Fruit fly (Drosophila melanogaster) whole organism, wandering third instar larva: Measurements from ENCODE around the gene santa-maria.

ENCODE experiments used
- Abd-B ChIP-seq: fragments of >200 bp; optimal IDR thresholded peaks from 2 replicates; lab custom pipeline; 2017; ENCODE audit warnings: missing biosample characterization, missing genetic modification characterization
- CG32264 ChIP-seq: fragments of 200-800 bp; sonication (Bioruptor generic); optimal IDR thresholded peaks from 2 replicates; lab custom pipeline; 2016; ENCODE audit warnings: missing biosample characterization, missing genetic modification characterization
- CG9705 ChIP-seq: fragments of 200-800 bp; sonication (Bioruptor generic); optimal IDR thresholded peaks from 2 replicates; lab custom pipeline; 2018; ENCODE audit warnings: missing biosample characterization, mild to moderate bottlenecking, missing genetic modification characterization
- CrebA ChIP-seq: fragments of 200-800 bp; sonication (Bioruptor generic); optimal IDR thresholded peaks from 2 replicates; lab custom pipeline; 2016; ENCODE audit warnings: missing biosample characterization, mild to moderate bottlenecking, missing genetic modification characterization, borderline replicate concordance
- Dfd ChIP-seq: fragments of >200 bp; optimal IDR thresholded peaks from 2 replicates; lab custom pipeline; 2017; ENCODE audit warnings: missing biosample characterization, missing genetic modification characterization
- Dif ChIP-seq: fragments of 200-275, 200-300 bp; sonication (Bioruptor generic); optimal IDR thresholded peaks from 2 replicates; lab custom pipeline; 2018; ENCODE audit warnings: missing biosample characterization, missing genetic modification characterization; ENCODE audit not compliant: partially characterized antibody
- GATAd ChIP-seq: sonication (Bioruptor generic); optimal IDR thresholded peaks from 2 replicates; lab custom pipeline; 2016; ENCODE audit warnings: missing biosample characterization, missing genetic modification characterization
- HLH106 ChIP-seq: fragments of 200-800 bp; optimal IDR thresholded peaks from 3 replicates; lab custom pipeline; 2019; ENCODE audit warnings: missing biosample characterization, mild to moderate bottlenecking, missing genetic modification characterization, moderate library complexity
- Hnf4 ChIP-seq: fragments of 200-800 bp; sonication (Bioruptor generic); optimal IDR thresholded peaks from 2 replicates; lab custom pipeline; 2016; ENCODE audit warnings: missing biosample characterization, mild to moderate bottlenecking, missing genetic modification characterization
- Hr78 ChIP-seq: fragments of >200 bp; optimal IDR thresholded peaks from 2 replicates; lab custom pipeline; 2017; ENCODE audit warnings: missing biosample characterization, missing genetic modification characterization
- Hr83 ChIP-seq: fragments of 200-300 bp; sonication (Bioruptor generic); optimal IDR thresholded peaks from 2 replicates; lab custom pipeline; 2016; ENCODE audit warnings: missing biosample characterization, mild to moderate bottlenecking, missing genetic modification characterization, moderate library complexity; ENCODE audit not compliant: poor library complexity, severe bottlenecking
- Jra ChIP-seq: sonication (Bioruptor generic); optimal IDR thresholded peaks from 2 replicates; lab custom pipeline; 2016; ENCODE audit warnings: missing biosample characterization, missing genetic modification characterization
- Mio ChIP-seq: sonication (Bioruptor generic); optimal IDR thresholded peaks from 2 replicates; lab custom pipeline; 2016; ENCODE audit warnings: missing biosample characterization, missing genetic modification characterization
- Myc ChIP-seq: fragments of >200 bp; optimal IDR thresholded peaks from 2 replicates; lab custom pipeline; 2017
- N ChIP-seq: fragments of >200 bp; optimal IDR thresholded peaks from 2 replicates; lab custom pipeline; 2018; ENCODE audit warnings: missing biosample characterization, missing external identifiers, missing genetic modification characterization
- OdsH ChIP-seq: fragments of 200-800 bp; sonication (Bioruptor generic); optimal IDR thresholded peaks from 2 replicates; lab custom pipeline; 2016; ENCODE audit warnings: missing biosample characterization, mild to moderate bottlenecking, missing genetic modification characterization
- Rel ChIP-seq, 2 experiments: fragments of 200-800 bp; sonication (Bioruptor generic) in 1 of 2; optimal IDR thresholded peaks; 2 replicates in 1 of 2; 3 replicates in 1 of 2; lab custom pipeline; 2016 to 2019; ENCODE audit warnings: mild to moderate bottlenecking in 2 of 2, missing biosample characterization in 2 of 2, missing genetic modification characterization in 2 of 2, moderate library complexity in 1 of 2
- Sp1 ChIP-seq: fragments of 200-800 bp; sonication (Bioruptor generic); optimal IDR thresholded peaks from 3 replicates; lab custom pipeline; 2019; ENCODE audit warnings: missing biosample characterization, mild to moderate bottlenecking, missing genetic modification characterization, moderate library complexity
- Vsx2 ChIP-seq: fragments of 200-300, 225-300 bp; sonication (Bioruptor generic); optimal IDR thresholded peaks from 2 replicates; lab custom pipeline; 2018; ENCODE audit warnings: missing biosample characterization, missing genetic modification characterization; ENCODE audit not compliant: partially characterized antibody
- br ChIP-seq: fragments of 200-800 bp; sonication (Bioruptor generic); optimal IDR thresholded peaks from 2 replicates; lab custom pipeline; 2016; ENCODE audit warnings: missing biosample characterization, missing genetic modification characterization
- brk ChIP-seq: fragments of 200-800 bp; sonication (Bioruptor generic); optimal IDR thresholded peaks from 2 replicates; lab custom pipeline; 2016; ENCODE audit warnings: missing biosample characterization, mild to moderate bottlenecking, missing genetic modification characterization
- dl ChIP-seq, 2 experiments: fragments of 175-275, 200-275 bp in 1 of 2; fragments of 200-275 bp in 1 of 2; sonication (Bioruptor generic); optimal IDR thresholded peaks; lab custom pipeline; 2018; ENCODE audit warnings: mild to moderate bottlenecking in 2 of 2, missing biosample characterization in 2 of 2, missing genetic modification characterization in 2 of 2, moderate library complexity in 2 of 2; ENCODE audit not compliant: partially characterized antibody in 2 of 2, insufficient read depth in 1 of 2
- dmrt93B ChIP-seq: fragments of 200-800 bp; sonication (Bioruptor generic); optimal IDR thresholded peaks from 2 replicates; lab custom pipeline; 2018; ENCODE audit warnings: missing biosample characterization, mild to moderate bottlenecking, missing genetic modification characterization
- dsf ChIP-seq: sonication (Bioruptor generic); optimal IDR thresholded peaks from 2 replicates; lab custom pipeline; 2016; ENCODE audit warnings: missing biosample characterization, missing genetic modification characterization, borderline replicate concordance
- ey ChIP-seq: fragments of 200-800 bp; sonication (Bioruptor generic); optimal IDR thresholded peaks from 2 replicates; lab custom pipeline; 2016; ENCODE audit warnings: missing biosample characterization, missing genetic modification characterization
- foxo ChIP-seq, 2 experiments: fragments of 200-800 bp; sonication (Bioruptor generic); optimal IDR thresholded peaks; 2 replicates in 1 of 2; 3 replicates in 1 of 2; lab custom pipeline; 2016 to 2017; ENCODE audit warnings: missing biosample characterization in 2 of 2, missing genetic modification characterization in 2 of 2
- fru ChIP-seq: fragments of 200-800 bp; sonication (Bioruptor generic); optimal IDR thresholded peaks from 3 replicates; lab custom pipeline; 2016; ENCODE audit warnings: missing biosample characterization, mild to moderate bottlenecking, missing genetic modification characterization
- h ChIP-seq: fragments of 200-800 bp; sonication (Bioruptor generic); optimal IDR thresholded peaks from 3 replicates; lab custom pipeline; 2016; ENCODE audit warnings: missing biosample characterization, mild to moderate bottlenecking, missing genetic modification characterization
- jim ChIP-seq: fragments of 175-275, 200-325 bp; sonication (Bioruptor generic); optimal IDR thresholded peaks from 2 replicates; lab custom pipeline; 2016; ENCODE audit warnings: missing biosample characterization, mild to moderate bottlenecking, missing genetic modification characterization
- lola ChIP-seq: fragments of >200 bp; optimal IDR thresholded peaks from 2 replicates; lab custom pipeline; 2017; ENCODE audit warnings: missing biosample characterization, missing genetic modification characterization
- pan ChIP-seq: fragments of >200 bp; optimal IDR thresholded peaks from 2 replicates; lab custom pipeline; 2017
- psq ChIP-seq: fragments of 200-800 bp; sonication (Bioruptor generic); optimal IDR thresholded peaks from 3 replicates; lab custom pipeline; 2017; ENCODE audit warnings: missing biosample characterization, mild to moderate bottlenecking, missing genetic modification characterization, moderate library complexity
- rgr ChIP-seq: fragments of 200-800 bp; sonication (Bioruptor generic); optimal IDR thresholded peaks from 3 replicates; lab custom pipeline; 2016; ENCODE audit warnings: missing biosample characterization, mild to moderate bottlenecking, missing genetic modification characterization
- sage ChIP-seq: fragments of 200-800 bp; sonication (Bioruptor generic); optimal IDR thresholded peaks from 2 replicates; lab custom pipeline; 2016; ENCODE audit warnings: missing biosample characterization, mild to moderate bottlenecking, missing genetic modification characterization
- sv ChIP-seq: fragments of 200-800 bp; sonication (Bioruptor generic); optimal IDR thresholded peaks from 3 replicates; lab custom pipeline; 2016; ENCODE audit warnings: missing biosample characterization, missing genetic modification characterization
- tai ChIP-seq: sonication (Bioruptor generic); optimal IDR thresholded peaks from 2 replicates; lab custom pipeline; 2016; ENCODE audit warnings: missing biosample characterization, missing genetic modification characterization
- usp ChIP-seq: fragments of >200 bp; optimal IDR thresholded peaks from 2 replicates; lab custom pipeline; 2017; ENCODE audit warnings: missing biosample characterization, missing genetic modification characterization
- woc ChIP-seq: sonication (Bioruptor generic); optimal IDR thresholded peaks from 2 replicates; lab custom pipeline; 2016; ENCODE audit warnings: missing biosample characterization, mild to moderate bottlenecking, missing genetic modification characterization

Gene santa-maria

DNA sequence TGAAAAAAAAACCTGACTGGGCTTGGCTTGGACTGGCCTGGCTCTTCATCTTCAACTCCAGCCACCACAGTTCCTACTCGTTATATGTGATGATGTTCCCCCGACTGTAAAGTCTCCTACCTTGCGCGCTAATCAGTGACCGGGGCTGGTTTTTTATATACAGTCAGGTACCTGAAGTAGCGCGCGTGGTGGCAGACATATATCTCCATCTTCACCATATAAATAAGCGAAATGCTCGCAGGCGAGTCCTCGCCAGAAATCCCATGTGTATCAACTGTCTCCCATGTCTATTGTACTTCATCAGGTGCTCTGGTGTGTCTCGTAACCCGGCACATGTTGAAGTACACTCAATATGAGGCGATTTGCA is 25.4 kb downstream of the santa-maria start:
- TF ChIP-seq Dif (GFP tag; lab: Kevin White, UChicago): peak; percentile 3
- TF ChIP-seq Hr83 (GFP tag; lab: Kevin White, UChicago): peak; percentile 53
- no peak for TF ChIP-seq dsf (GFP tag; lab: Kevin White, UChicago)
- TF ChIP-seq pan: no peak
- no peak for TF ChIP-seq GATAd
- TF ChIP-seq fru: no peak
- TF ChIP-seq br: no peak
- TF ChIP-seq Dfd (GFP tag; lab: Kevin White, UChicago): no peak
- TF ChIP-seq, all 38 proteins: peak for 2

DNA sequence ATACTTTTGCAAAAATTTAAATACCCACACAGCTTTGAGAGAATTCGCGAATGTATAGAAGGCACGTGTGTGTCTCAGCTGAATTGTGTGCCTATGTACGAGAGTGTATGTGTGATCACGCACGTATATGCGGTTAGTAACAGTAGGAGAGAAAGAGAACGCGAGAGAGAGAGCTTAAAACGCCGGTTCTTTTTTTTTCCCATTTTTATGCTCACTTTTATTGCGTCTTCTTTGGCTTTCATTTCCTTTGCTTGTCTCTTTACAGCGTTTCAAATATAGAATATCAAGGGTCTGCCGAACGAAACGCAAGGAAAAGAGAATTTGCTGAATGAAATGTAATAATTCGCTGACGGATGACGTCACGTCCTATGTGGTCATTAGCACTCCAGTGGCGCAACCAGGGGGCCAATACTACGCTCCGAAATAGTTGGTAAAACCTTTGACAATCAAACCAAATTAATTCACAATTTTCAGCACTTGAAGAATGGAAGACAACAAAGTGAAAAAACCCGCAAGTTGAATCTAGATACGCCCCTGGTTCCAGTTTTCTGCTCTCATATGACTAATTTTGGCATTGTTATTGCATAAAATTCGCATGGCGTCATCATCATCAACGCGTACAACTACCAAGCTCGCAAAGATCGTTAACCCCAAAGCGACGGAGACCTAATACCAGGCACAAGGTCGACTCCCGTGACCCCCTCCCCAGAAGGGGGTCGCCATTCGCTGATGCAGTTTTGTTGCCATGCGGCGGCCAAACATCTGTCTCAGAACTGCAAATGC is 25.9 kb downstream of the santa-maria start:
- TF ChIP-seq jim (GFP tag; lab: Kevin White, UChicago) (no peak), Dfd (GFP tag; lab: Kevin White, UChicago) (no peak), CG9705 (peak; percentile 49), OdsH (GFP tag; lab: Kevin White, UChicago) (peak; percentile 91), CrebA (peak; percentile 72), fru (peak; percentile 88), psq (GFP tag; lab: Kevin White, UChicago) (peak; percentile 95), N (GFP tag; lab: Kevin White, UChicago) (no peak), Dif (GFP tag; lab: Kevin White, UChicago) (peak; percentile 73), GATAd (peak; percentile 2), pan (no peak), CG32264 (GFP tag; lab: Kevin White, UChicago) (peak; percentile 76), Rel (GFP tag; optimal IDR thresholded peaks at IDR 0.05; lab: Kevin White, UChicago) (no peak), Rel (tag; optimal IDR thresholded peaks at IDR 0.05; lab: Kevin White, UChicago) (peak; percentile 10), usp (GFP tag; lab: Kevin White, UChicago) (no peak), Hr83 (GFP tag; lab: Kevin White, UChicago) (peak; percentile 69), foxo (GFP tag; optimal IDR thresholded peaks at IDR 0.05; lab: Kevin White, UChicago) (peak; percentile 53 to 92), Abd-B (GFP tag; lab: Kevin White, UChicago) (no peak), brk (GFP tag; lab: Kevin White, UChicago) (peak; percentile 82), Mio (GFP tag; lab: Kevin White, UChicago) (peak; percentile 81), Vsx2 (GFP tag; lab: Kevin White, UChicago) (no peak), dmrt93B (peak; percentile 78), Sp1 (peak; percentile 83), dsf (GFP tag; lab: Kevin White, UChicago) (peak; percentile 80), br (peak; percentile 93), dl (GFP tag; optimal IDR thresholded peaks at IDR 0.05; lab: Kevin White, UChicago; ENCODE audit: insufficient read depth in 1 of 2, partially characterized antibody in 2 of 2) (peak; percentile 25 to 72), Myc (no peak), Hnf4 (GFP tag; lab: Kevin White, UChicago) (peak; percentile 85), HLH106 (tag; lab: Kevin White, UChicago) (peak; percentile 89), sage (peak; percentile 27), tai (GFP tag; lab: Kevin White, UChicago) (peak; percentile 72), ey (GFP tag; lab: Kevin White, UChicago) (peak; percentile 93), woc (peak; percentile 42), Hr78 (GFP tag; lab: Kevin White, UChicago) (no peak), h (GFP tag; lab: Kevin White, UChicago) (peak; percentile 92), Jra (GFP tag; lab: Kevin White, UChicago) (peak; percentile 76), sv (peak; percentile 40), lola (GFP tag; lab: Kevin White, UChicago) (no peak), rgr (GFP tag; lab: Kevin White, UChicago) (peak; percentile 92)
- TF ChIP-seq, all 38 proteins: peak for 28
